Fruit fly (Drosophila melanogaster): Measurements from ENCODE around the gene CG4098.

CG4098 gene

DNA sequence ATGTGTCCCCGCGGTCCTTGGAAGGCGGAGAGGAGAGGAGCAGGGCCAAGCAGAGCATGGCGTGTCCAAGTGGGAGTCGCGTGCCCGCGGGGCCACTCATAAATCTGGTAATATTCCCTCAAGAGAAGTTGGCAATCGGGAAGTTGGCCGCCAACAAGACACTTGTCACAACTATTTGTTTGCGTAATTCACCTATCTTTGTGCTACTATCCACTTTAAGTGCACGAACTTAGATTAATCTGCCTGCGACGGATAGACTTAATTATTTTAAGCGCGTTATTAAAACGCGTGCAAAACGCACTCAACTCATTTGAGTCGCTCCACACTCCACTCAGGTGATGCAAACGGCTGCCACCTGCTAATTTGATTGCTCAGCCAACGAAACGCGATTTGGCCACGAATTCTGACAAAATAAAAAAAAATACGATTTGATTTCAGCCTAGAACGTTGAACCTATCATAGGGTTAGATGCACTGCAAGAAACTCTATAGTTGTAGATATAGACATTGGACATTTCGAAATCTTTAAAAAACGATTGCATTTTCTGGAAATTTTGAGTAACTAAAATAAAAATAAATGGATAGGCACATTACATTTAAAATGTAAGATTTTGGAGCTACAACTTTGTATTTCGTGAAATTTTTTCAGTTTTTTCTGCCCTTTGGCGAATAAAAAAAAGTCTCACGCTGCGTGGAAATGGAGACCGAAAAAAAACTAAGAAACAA is 38.0 kb downstream of the CG4098 start (continued):
- TF ChIP-seq CG1603 (tag; optimal IDR thresholded peaks at IDR 0.05) (no peak), CG4854 (GFP tag; optimal IDR thresholded peaks at IDR 0.05) (peak; percentile 18), CkIIα-i1 (GFP tag; IDR thresholded peaks at IDR 0.05) (no peak), CG17361 (GFP tag; IDR thresholded peaks at IDR 0.05) (peak; percentile 51; the same call in 1 of the 3 replicates), Jarid2 (GFP tag; optimal IDR thresholded peaks at IDR 0.05) (no peak), Doc3 (GFP tag; IDR thresholded peaks at IDR 0.05; ENCODE audit: partially characterized antibody) (no peak), gcm (GFP tag; optimal IDR thresholded peaks at IDR 0.05) (no peak), CG9215 (GFP tag; IDR thresholded peaks at IDR 0.05) (no peak), CG10147 (GFP tag; optimal IDR thresholded peaks at IDR 0.05) (peak; percentile 64), nerfin-1 (tag; optimal IDR thresholded peaks at IDR 0.05) (no peak), Dref (GFP tag; IDR thresholded peaks at IDR 0.05) (no peak), peb (GFP tag; IDR thresholded peaks at IDR 0.05) (no peak), CG42726 (GFP tag; IDR thresholded peaks at IDR 0.05; ENCODE audit: partially characterized antibody) (no peak), dmrt99B (tag; optimal IDR thresholded peaks at IDR 0.05) (peak; percentile 46), CG15011 (GFP tag; optimal IDR thresholded peaks at IDR 0.05) (peak; percentile 12), CG4424 (GFP tag; optimal IDR thresholded peaks at IDR 0.05) (peak; percentile 35), ind (GFP tag; optimal IDR thresholded peaks at IDR 0.05) (peak; percentile 44), CG13894 (tag; optimal IDR thresholded peaks at IDR 0.05) (peak; percentile 30), CG14860 (GFP tag; IDR thresholded peaks at IDR 0.05; ENCODE audit: partially characterized antibody) (no peak), vfl (GFP tag; optimal IDR thresholded peaks at IDR 0.05) (peak; percentile 25), zfh1 (GFP tag; IDR thresholded peaks at IDR 0.05) (peak; percentile 37; the same call in 1 of the 3 replicates), bigmax (GFP tag; optimal IDR thresholded peaks at IDR 0.05) (no peak), CG12299 (tag; optimal IDR thresholded peaks at IDR 0.05) (peak; percentile 51), HLHmδ (GFP tag; optimal IDR thresholded peaks at IDR 0.05) (no peak), eve (GFP tag; optimal IDR thresholded peaks at IDR 0.05) (peak in 1 of 2 experiments; percentile 45), CG17328 (GFP tag; IDR thresholded peaks at IDR 0.05) (0 out of 2 replicates have a peak, but pooled peaks have one; percentile 25), CG10366 (GFP tag; IDR thresholded peaks at IDR 0.05) (0 out of 2 replicates have a peak, but pooled peaks have one; percentile 12), Pdp1 (GFP tag; optimal IDR thresholded peaks at IDR 0.05) (peak in 1 of 2 experiments; percentile 42), jigr1 (GFP tag; IDR thresholded peaks at IDR 0.05) (no peak), CG1647 (GFP tag; optimal IDR thresholded peaks at IDR 0.05) (peak; percentile 49), oc (tag; optimal IDR thresholded peaks at IDR 0.05) (no peak), Taf1 (GFP tag; IDR thresholded peaks at IDR 0.05) (no peak), CG16779 (GFP tag; IDR thresholded peaks at IDR 0.05) (no peak), CG13424 (tag; optimal IDR thresholded peaks at IDR 0.05) (peak; percentile 42), Vsx1 (GFP tag; optimal IDR thresholded peaks at IDR 0.05) (peak; percentile 4), Dp (GFP tag; optimal IDR thresholded peaks at IDR 0.05) (no peak), esg (GFP tag; conservative IDR thresholded peaks at IDR 0.05) (peak; percentile 47), Atf-2 (GFP tag; optimal IDR thresholded peaks at IDR 0.05) (peak; percentile 33), croc (GFP tag; conservative IDR thresholded peaks at IDR 0.05) (no peak), CG12104 (GFP tag; optimal IDR thresholded peaks at IDR 0.05) (no peak), CG12219 (GFP tag; optimal IDR thresholded peaks at IDR 0.05) (peak; percentile 17), stc (GFP tag; IDR thresholded peaks at IDR 0.05) (peak; percentile 55; the same call in 1 of the 2 replicates), CG14441 (GFP tag; IDR thresholded peaks at IDR 0.05) (peak; percentile 62), aop (GFP tag; IDR thresholded peaks at IDR 0.05) (no peak), nau (GFP tag; optimal IDR thresholded peaks at IDR 0.05) (peak; percentile 22), CG1233 (GFP tag; optimal IDR thresholded peaks at IDR 0.05) (peak; percentile 29), bab2 (GFP tag; optimal IDR thresholded peaks at IDR 0.05) (peak; percentile 55), CG13775 (GFP tag; optimal IDR thresholded peaks at IDR 0.05) (peak; percentile 42), nmo (GFP tag; optimal IDR thresholded peaks at IDR 0.05) (peak; percentile 39)
